Fruit fly (Drosophila melanogaster) whole organism, wandering third instar larva: ENCODE data around the gene SkpD.
A peak's percentile ranks its signal among the peaks of the same experiment; 100 is the strongest.

Experiments used
- Abd-B ChIP-seq: fragments of >200 bp; optimal IDR thresholded peaks from 2 replicates; lab custom pipeline; 2017; ENCODE audit warnings: missing biosample characterization, missing genetic modification characterization
- CG32264 ChIP-seq: fragments of 200-800 bp; sonication (Bioruptor generic); optimal IDR thresholded peaks from 2 replicates; lab custom pipeline; 2016; ENCODE audit warnings: missing biosample characterization, missing genetic modification characterization
- CG9705 ChIP-seq: fragments of 200-800 bp; sonication (Bioruptor generic); optimal IDR thresholded peaks from 2 replicates; lab custom pipeline; 2018; ENCODE audit warnings: missing biosample characterization, mild to moderate bottlenecking, missing genetic modification characterization
- CrebA ChIP-seq: fragments of 200-800 bp; sonication (Bioruptor generic); optimal IDR thresholded peaks from 2 replicates; lab custom pipeline; 2016; ENCODE audit warnings: missing biosample characterization, mild to moderate bottlenecking, missing genetic modification characterization, borderline replicate concordance
- Dfd ChIP-seq: fragments of >200 bp; optimal IDR thresholded peaks from 2 replicates; lab custom pipeline; 2017; ENCODE audit warnings: missing biosample characterization, missing genetic modification characterization
- Dif ChIP-seq: fragments of 200-275, 200-300 bp; sonication (Bioruptor generic); optimal IDR thresholded peaks from 2 replicates; lab custom pipeline; 2018; ENCODE audit warnings: missing biosample characterization, missing genetic modification characterization; ENCODE audit not compliant: partially characterized antibody
- GATAd ChIP-seq: sonication (Bioruptor generic); optimal IDR thresholded peaks from 2 replicates; lab custom pipeline; 2016; ENCODE audit warnings: missing biosample characterization, missing genetic modification characterization
- HLH106 ChIP-seq: fragments of 200-800 bp; optimal IDR thresholded peaks from 3 replicates; lab custom pipeline; 2019; ENCODE audit warnings: missing biosample characterization, mild to moderate bottlenecking, missing genetic modification characterization, moderate library complexity
- Hnf4 ChIP-seq: fragments of 200-800 bp; sonication (Bioruptor generic); optimal IDR thresholded peaks from 2 replicates; lab custom pipeline; 2016; ENCODE audit warnings: missing biosample characterization, mild to moderate bottlenecking, missing genetic modification characterization
- Hr78 ChIP-seq: fragments of >200 bp; optimal IDR thresholded peaks from 2 replicates; lab custom pipeline; 2017; ENCODE audit warnings: missing biosample characterization, missing genetic modification characterization
- Hr83 ChIP-seq: fragments of 200-300 bp; sonication (Bioruptor generic); optimal IDR thresholded peaks from 2 replicates; lab custom pipeline; 2016; ENCODE audit warnings: missing biosample characterization, mild to moderate bottlenecking, missing genetic modification characterization, moderate library complexity; ENCODE audit not compliant: poor library complexity, severe bottlenecking
- Jra ChIP-seq: sonication (Bioruptor generic); optimal IDR thresholded peaks from 2 replicates; lab custom pipeline; 2016; ENCODE audit warnings: missing biosample characterization, missing genetic modification characterization
- Mio ChIP-seq: sonication (Bioruptor generic); optimal IDR thresholded peaks from 2 replicates; lab custom pipeline; 2016; ENCODE audit warnings: missing biosample characterization, missing genetic modification characterization
- Myc ChIP-seq: fragments of >200 bp; optimal IDR thresholded peaks from 2 replicates; lab custom pipeline; 2017
- N ChIP-seq: fragments of >200 bp; optimal IDR thresholded peaks from 2 replicates; lab custom pipeline; 2018; ENCODE audit warnings: missing biosample characterization, missing external identifiers, missing genetic modification characterization
- OdsH ChIP-seq: fragments of 200-800 bp; sonication (Bioruptor generic); optimal IDR thresholded peaks from 2 replicates; lab custom pipeline; 2016; ENCODE audit warnings: missing biosample characterization, mild to moderate bottlenecking, missing genetic modification characterization
- Rel ChIP-seq, 2 experiments: fragments of 200-800 bp; sonication (Bioruptor generic) in 1 of 2; optimal IDR thresholded peaks; 2 replicates in 1 of 2; 3 replicates in 1 of 2; lab custom pipeline; 2016 to 2019; ENCODE audit warnings: mild to moderate bottlenecking in 2 of 2, missing biosample characterization in 2 of 2, missing genetic modification characterization in 2 of 2, moderate library complexity in 1 of 2
- Sp1 ChIP-seq: fragments of 200-800 bp; sonication (Bioruptor generic); optimal IDR thresholded peaks from 3 replicates; lab custom pipeline; 2019; ENCODE audit warnings: missing biosample characterization, mild to moderate bottlenecking, missing genetic modification characterization, moderate library complexity
- Vsx2 ChIP-seq: fragments of 200-300, 225-300 bp; sonication (Bioruptor generic); optimal IDR thresholded peaks from 2 replicates; lab custom pipeline; 2018; ENCODE audit warnings: missing biosample characterization, missing genetic modification characterization; ENCODE audit not compliant: partially characterized antibody
- br ChIP-seq: fragments of 200-800 bp; sonication (Bioruptor generic); optimal IDR thresholded peaks from 2 replicates; lab custom pipeline; 2016; ENCODE audit warnings: missing biosample characterization, missing genetic modification characterization
- brk ChIP-seq: fragments of 200-800 bp; sonication (Bioruptor generic); optimal IDR thresholded peaks from 2 replicates; lab custom pipeline; 2016; ENCODE audit warnings: missing biosample characterization, mild to moderate bottlenecking, missing genetic modification characterization
- dl ChIP-seq, 2 experiments: fragments of 175-275, 200-275 bp in 1 of 2; fragments of 200-275 bp in 1 of 2; sonication (Bioruptor generic); optimal IDR thresholded peaks; lab custom pipeline; 2018; ENCODE audit warnings: mild to moderate bottlenecking in 2 of 2, missing biosample characterization in 2 of 2, missing genetic modification characterization in 2 of 2, moderate library complexity in 2 of 2; ENCODE audit not compliant: partially characterized antibody in 2 of 2, insufficient read depth in 1 of 2
- dmrt93B ChIP-seq: fragments of 200-800 bp; sonication (Bioruptor generic); optimal IDR thresholded peaks from 2 replicates; lab custom pipeline; 2018; ENCODE audit warnings: missing biosample characterization, mild to moderate bottlenecking, missing genetic modification characterization
- dsf ChIP-seq: sonication (Bioruptor generic); optimal IDR thresholded peaks from 2 replicates; lab custom pipeline; 2016; ENCODE audit warnings: missing biosample characterization, missing genetic modification characterization, borderline replicate concordance
- ey ChIP-seq: fragments of 200-800 bp; sonication (Bioruptor generic); optimal IDR thresholded peaks from 2 replicates; lab custom pipeline; 2016; ENCODE audit warnings: missing biosample characterization, missing genetic modification characterization
- foxo ChIP-seq, 2 experiments: fragments of 200-800 bp; sonication (Bioruptor generic); optimal IDR thresholded peaks; 2 replicates in 1 of 2; 3 replicates in 1 of 2; lab custom pipeline; 2016 to 2017; ENCODE audit warnings: missing biosample characterization in 2 of 2, missing genetic modification characterization in 2 of 2
- fru ChIP-seq: fragments of 200-800 bp; sonication (Bioruptor generic); optimal IDR thresholded peaks from 3 replicates; lab custom pipeline; 2016; ENCODE audit warnings: missing biosample characterization, mild to moderate bottlenecking, missing genetic modification characterization
- h ChIP-seq: fragments of 200-800 bp; sonication (Bioruptor generic); optimal IDR thresholded peaks from 3 replicates; lab custom pipeline; 2016; ENCODE audit warnings: missing biosample characterization, mild to moderate bottlenecking, missing genetic modification characterization
- jim ChIP-seq: fragments of 175-275, 200-325 bp; sonication (Bioruptor generic); optimal IDR thresholded peaks from 2 replicates; lab custom pipeline; 2016; ENCODE audit warnings: missing biosample characterization, mild to moderate bottlenecking, missing genetic modification characterization
- lola ChIP-seq: fragments of >200 bp; optimal IDR thresholded peaks from 2 replicates; lab custom pipeline; 2017; ENCODE audit warnings: missing biosample characterization, missing genetic modification characterization
- pan ChIP-seq: fragments of >200 bp; optimal IDR thresholded peaks from 2 replicates; lab custom pipeline; 2017
- psq ChIP-seq: fragments of 200-800 bp; sonication (Bioruptor generic); optimal IDR thresholded peaks from 3 replicates; lab custom pipeline; 2017; ENCODE audit warnings: missing biosample characterization, mild to moderate bottlenecking, missing genetic modification characterization, moderate library complexity
- rgr ChIP-seq: fragments of 200-800 bp; sonication (Bioruptor generic); optimal IDR thresholded peaks from 3 replicates; lab custom pipeline; 2016; ENCODE audit warnings: missing biosample characterization, mild to moderate bottlenecking, missing genetic modification characterization
- sage ChIP-seq: fragments of 200-800 bp; sonication (Bioruptor generic); optimal IDR thresholded peaks from 2 replicates; lab custom pipeline; 2016; ENCODE audit warnings: missing biosample characterization, mild to moderate bottlenecking, missing genetic modification characterization
- sv ChIP-seq: fragments of 200-800 bp; sonication (Bioruptor generic); optimal IDR thresholded peaks from 3 replicates; lab custom pipeline; 2016; ENCODE audit warnings: missing biosample characterization, missing genetic modification characterization
- tai ChIP-seq: sonication (Bioruptor generic); optimal IDR thresholded peaks from 2 replicates; lab custom pipeline; 2016; ENCODE audit warnings: missing biosample characterization, missing genetic modification characterization
- usp ChIP-seq: fragments of >200 bp; optimal IDR thresholded peaks from 2 replicates; lab custom pipeline; 2017; ENCODE audit warnings: missing biosample characterization, missing genetic modification characterization
- woc ChIP-seq: sonication (Bioruptor generic); optimal IDR thresholded peaks from 2 replicates; lab custom pipeline; 2016; ENCODE audit warnings: missing biosample characterization, mild to moderate bottlenecking, missing genetic modification characterization

Gene SkpD

DNA sequence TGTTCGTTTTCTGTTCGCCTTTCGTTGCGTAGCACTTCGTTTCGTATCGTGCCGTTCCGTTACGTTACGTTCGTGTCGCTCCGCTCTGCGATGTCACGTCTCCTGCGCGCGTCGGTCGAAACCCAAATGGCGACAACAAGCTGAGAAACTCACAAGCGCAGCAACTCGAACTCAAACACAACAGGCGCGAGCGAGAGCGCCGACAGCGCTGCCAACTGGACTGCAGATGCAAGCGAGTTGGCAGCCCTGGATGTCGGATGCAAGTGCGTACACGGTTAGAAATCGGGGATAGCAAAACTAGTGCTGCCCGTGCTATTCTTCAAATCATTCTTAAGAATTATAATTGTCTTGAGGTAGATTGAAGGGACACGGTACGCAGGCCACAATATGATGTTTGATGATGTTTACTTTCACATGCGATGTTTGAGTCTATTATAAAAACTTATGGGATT is 35.8 kb downstream of the SkpD start (continued):
- TF ChIP-seq Sp1 (GFP tag; lab: Kevin White, UChicago) (peak; percentile 35), Vsx2 (GFP tag; lab: Kevin White, UChicago) (no peak), sage (peak; percentile 18), pan (no peak), psq (GFP tag; lab: Kevin White, UChicago) (peak; percentile 60), CrebA (GFP tag; lab: Kevin White, UChicago) (no peak), CG9705 (peak; percentile 13), rgr (GFP tag; lab: Kevin White, UChicago) (peak; percentile 51), Hr78 (GFP tag; lab: Kevin White, UChicago) (no peak), Abd-B (GFP tag; lab: Kevin White, UChicago) (no peak)

DNA sequence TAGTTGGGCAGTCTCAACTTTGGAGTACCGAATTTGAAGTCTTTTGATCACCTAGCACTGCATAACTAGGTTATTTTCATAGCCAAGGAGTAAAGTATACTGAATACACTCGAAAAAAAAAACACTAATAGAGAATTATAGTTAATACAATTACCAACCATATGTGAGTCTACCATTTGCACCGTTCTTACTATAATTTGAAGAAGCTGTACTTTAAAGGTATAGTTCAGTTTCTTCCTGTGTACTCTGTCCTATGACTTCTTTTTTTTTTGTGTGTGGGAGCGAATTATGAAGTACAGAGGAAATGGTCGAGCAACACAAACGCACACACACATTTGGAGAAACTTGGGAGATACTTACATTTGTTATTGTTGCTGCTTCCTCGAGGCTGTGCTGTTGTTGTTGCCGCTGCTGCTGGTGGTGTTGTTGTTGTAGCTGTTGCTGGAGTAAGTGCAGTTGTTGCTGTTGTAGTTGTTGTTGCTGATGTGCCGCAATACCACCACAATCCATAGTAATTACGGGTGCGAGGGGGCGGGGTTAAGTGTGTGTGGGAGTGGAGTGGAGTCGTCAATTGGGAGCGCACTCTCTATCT is 38.1 kb downstream of the SkpD start:
- TF ChIP-seq GATAd (GFP tag; lab: Kevin White, UChicago): no peak
- no peak for TF ChIP-seq Hr78 (GFP tag; lab: Kevin White, UChicago)
- TF ChIP-seq brk: no peak
- TF ChIP-seq HLH106 (tag; lab: Kevin White, UChicago): peak; percentile 22
- TF ChIP-seq CrebA (GFP tag; lab: Kevin White, UChicago): no peak
- no peak for TF ChIP-seq Abd-B (GFP tag; lab: Kevin White, UChicago)
- no peak for TF ChIP-seq Dfd (GFP tag; lab: Kevin White, UChicago)
- peak in 1 of 2 experiments; percentile 28 for TF ChIP-seq dl (GFP tag; optimal IDR thresholded peaks at IDR 0.05; lab: Kevin White, UChicago; ENCODE audit: insufficient read depth in 1 of 2, partially characterized antibody in 2 of 2)
- peak; percentile 43 for TF ChIP-seq dmrt93B (GFP tag; lab: Kevin White, UChicago)
- no peak for TF ChIP-seq usp (GFP tag; lab: Kevin White, UChicago)
- no peak for TF ChIP-seq lola
- TF ChIP-seq Jra (GFP tag; lab: Kevin White, UChicago): peak; percentile 2
- TF ChIP-seq foxo (GFP tag; optimal IDR thresholded peaks at IDR 0.05; lab: Kevin White, UChicago): peak in 1 of 2 experiments; percentile 80
- peak; percentile 26 for TF ChIP-seq psq (GFP tag; lab: Kevin White, UChicago)
- TF ChIP-seq jim (GFP tag; lab: Kevin White, UChicago): no peak
- no peak for TF ChIP-seq tai (GFP tag; lab: Kevin White, UChicago)
- no peak for TF ChIP-seq N
- TF ChIP-seq pan: no peak
- TF ChIP-seq CG32264 (GFP tag; lab: Kevin White, UChicago): peak; percentile 23
- TF ChIP-seq rgr (GFP tag; lab: Kevin White, UChicago): peak; percentile 75
- TF ChIP-seq Sp1 (GFP tag; lab: Kevin White, UChicago): peak; percentile 62
- no peak for TF ChIP-seq Hnf4 (GFP tag; lab: Kevin White, UChicago)
- no peak for TF ChIP-seq woc (GFP tag; lab: Kevin White, UChicago)
- TF ChIP-seq Hr83 (GFP tag; lab: Kevin White, UChicago): no peak
- peak; percentile 3 for TF ChIP-seq Dif (GFP tag; lab: Kevin White, UChicago)
- no peak for TF ChIP-seq Rel (GFP tag; optimal IDR thresholded peaks at IDR 0.05; lab: Kevin White, UChicago)
- no peak for TF ChIP-seq Rel (tag; optimal IDR thresholded peaks at IDR 0.05; lab: Kevin White, UChicago)
- TF ChIP-seq CG9705: no peak
- TF ChIP-seq Myc (lab: Kevin White, UChicago): no peak
- TF ChIP-seq dsf: no peak
- TF ChIP-seq OdsH (GFP tag; lab: Kevin White, UChicago): peak; percentile 64
- TF ChIP-seq br (GFP tag; lab: Kevin White, UChicago): peak; percentile 72
- no peak for TF ChIP-seq sage
- no peak for TF ChIP-seq Vsx2 (GFP tag; lab: Kevin White, UChicago)
- peak; percentile 75 for TF ChIP-seq ey (GFP tag; lab: Kevin White, UChicago)
- TF ChIP-seq sv: peak; percentile 85
- no peak for TF ChIP-seq Mio (GFP tag; lab: Kevin White, UChicago)
- TF ChIP-seq h (GFP tag; lab: Kevin White, UChicago): peak; percentile 81
- peak; percentile 76 for TF ChIP-seq fru (GFP tag; lab: Kevin White, UChicago)
- TF ChIP-seq, all 38 proteins: peak for 16
